Worm (Caenorhabditis elegans) whole organism, L4/young adult: Measurements from ENCODE around the gene srbc-14.

ENCODE experiments used
- W03F9.2 ChIP-seq: fragments of 150-350 bp; optimal IDR thresholded peaks from 2 replicates; lab custom pipeline; 2014; ENCODE audit warnings: missing biosample characterization, missing genetic modification characterization
- dao-5 ChIP-seq: sonication (generic microtip); optimal IDR thresholded peaks from 2 replicates; lab custom pipeline; 2016; ENCODE audit warnings: missing genotype, missing genetic modification characterization, moderate library complexity, missing compliant biosample characterization
- him-1 ChIP-seq: sonication (generic microtip); optimal IDR thresholded peaks from 2 replicates; lab custom pipeline; 2016; ENCODE audit warnings: missing genotype, missing genetic modification reagents, missing genetic modification characterization, missing compliant biosample characterization

The srbc-14 gene

ce11 chrV:17071578-17071977 is at the start of gene srbc-14:
TSS of gene srbc-14 (minus strand) at chrV:17071678.
- no peak for TF ChIP-seq him-1
- TF ChIP-seq dao-5 (tag; lab: Kevin White, UChicago), result no peak
- TF ChIP-seq W03F9.2 (tag; lab: Kevin White, UChicago), result no peak

- no peak for TF ChIP-seq dao-5 (tag; lab: Kevin White, UChicago)
- TF ChIP-seq him-1, result no peak
- TF ChIP-seq W03F9.2 (tag; lab: Kevin White, UChicago), result no peak
These were observed 36.8 kb upstream of the srbc-14 start, which contains the start of gene ZK218.11 for ce11 chrV:17108310-17108709. TSS of gene ZK218.11 (minus strand) at chrV:17108410.

DNA sequence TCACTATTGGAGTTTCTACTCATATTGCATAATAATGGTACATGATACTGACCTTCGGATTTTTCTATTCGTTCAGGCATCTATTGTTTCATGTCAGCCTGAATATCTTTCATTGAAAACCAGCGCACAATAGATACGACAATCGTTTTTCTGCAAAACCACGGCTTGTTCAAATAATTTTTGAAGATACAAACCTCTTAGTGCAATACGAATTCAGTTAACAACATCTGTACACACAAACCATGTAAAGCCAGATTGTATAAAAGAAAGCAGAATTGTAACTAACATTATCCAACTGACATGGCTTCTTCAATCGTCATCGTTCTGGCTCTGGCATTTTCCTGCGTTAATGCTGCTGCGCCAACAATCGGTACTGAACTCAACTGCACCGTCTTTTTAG is 34.0 kb upstream of the srbc-14 start, which contains the start of gene ZK218.7:
Gene ZK218.7, plus strand, starts transcription at position 301 of the 400 bp plus-strand sequence.
- TF ChIP-seq W03F9.2 (tag; lab: Kevin White, UChicago) (no peak), him-1 (no peak), dao-5 (tag; lab: Kevin White, UChicago) (no peak)

DNA sequence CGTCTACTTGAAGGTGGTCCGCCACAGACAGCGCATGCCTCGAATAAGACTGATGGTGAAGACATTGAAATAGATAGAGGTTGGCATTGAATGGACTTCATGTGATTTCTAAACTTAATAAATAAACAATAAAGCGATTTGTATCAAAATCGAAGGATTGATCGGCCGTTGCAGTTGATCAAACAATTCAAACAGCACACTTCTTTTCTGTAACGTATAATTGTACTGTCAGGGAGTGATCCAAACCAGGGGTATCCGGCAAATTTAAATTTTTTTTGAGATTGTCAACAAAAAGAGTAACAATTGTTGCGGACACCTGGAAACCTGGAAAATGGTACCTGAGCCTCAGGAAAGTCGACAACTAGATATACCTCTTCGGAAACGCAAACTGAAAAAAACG is 33.0 kb upstream of the srbc-14 start, which contains the start of gene nhr-248:
Gene nhr-248, minus strand, starts transcription at position 101 of the 400 bp plus-strand sequence.
- TF ChIP-seq W03F9.2 (tag; lab: Kevin White, UChicago) (no peak), dao-5 (tag; lab: Kevin White, UChicago) (no peak), him-1 (no peak)

ce11 chrV:17100829-17101228 is 29.4 kb upstream of the srbc-14 start, which contains the start of gene ZK218.5:
TSS of gene ZK218.5 (plus strand) at chrV:17101129.
- no peak for TF ChIP-seq him-1

ce11 chrV:17098669-17099068 is 27.2 kb upstream of the srbc-14 start, which contains the start of the genes ZK218.3 and ZK218.4:
TSS of gene ZK218.3 (minus strand) at chrV:17098769.
TSS of gene ZK218.4 (plus strand) at chrV:17098854.
- TF ChIP-seq W03F9.2 (tag; lab: Kevin White, UChicago), result no peak
- TF ChIP-seq dao-5 (tag; lab: Kevin White, UChicago), result no peak
- TF ChIP-seq him-1, result no peak

DNA sequence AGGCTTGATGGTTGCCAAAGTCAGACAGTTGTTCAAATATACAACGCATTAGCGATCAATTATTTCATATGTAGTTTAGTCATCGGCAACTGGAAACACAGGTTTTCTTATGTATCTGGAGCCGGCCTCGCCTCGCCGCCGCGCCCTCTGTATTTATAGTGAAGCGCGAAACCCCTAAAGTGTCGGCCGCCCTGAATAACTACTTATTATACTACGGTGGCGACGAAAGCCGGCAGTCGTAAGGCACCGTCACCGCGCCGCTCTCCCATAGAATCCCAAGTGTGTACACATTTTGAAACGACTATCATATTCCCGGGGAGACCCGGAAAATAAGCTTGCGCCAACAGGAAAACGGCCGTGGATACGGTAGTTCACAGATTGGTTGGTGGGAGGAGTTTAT is 23.1 kb upstream of the srbc-14 start:
- TF ChIP-seq him-1 (no peak), W03F9.2 (tag; lab: Kevin White, UChicago) (no peak), dao-5 (tag; lab: Kevin White, UChicago) (no peak)

DNA sequence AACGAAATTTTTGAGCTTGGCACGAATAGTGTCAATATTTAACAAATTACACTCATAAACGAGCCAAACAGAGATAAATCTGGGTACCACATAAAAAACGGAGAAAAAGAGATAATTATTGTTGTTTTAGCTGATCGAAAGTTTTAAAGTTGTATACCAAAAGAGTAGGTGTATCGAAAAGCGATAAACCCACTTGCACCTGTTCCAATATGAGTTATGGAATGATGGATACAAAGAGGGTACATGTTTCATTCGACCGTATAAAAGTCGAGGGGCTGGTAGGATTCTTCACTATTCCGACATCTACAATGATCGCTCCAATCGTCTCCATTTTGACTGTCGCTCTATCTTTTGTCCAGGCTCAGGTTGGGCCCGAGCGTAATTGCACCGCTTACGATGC is 20.8 kb upstream of the srbc-14 start, which contains the start of gene ZK218.1:
Gene ZK218.1, plus strand, starts transcription at position 301 of the 400 bp plus-strand sequence.
- TF ChIP-seq dao-5 (tag; lab: Kevin White, UChicago) (no peak), him-1 (no peak), W03F9.2 (tag; lab: Kevin White, UChicago) (no peak)

ce11 chrV:17089931-17090429 is 18.5 kb upstream of the srbc-14 start, which contains the start of gene srh-237:
TSS of gene srh-237 (plus strand) at chrV:17090379.
- TF ChIP-seq dao-5 (tag; lab: Kevin White, UChicago) (no peak), him-1 (no peak), W03F9.2 (tag; lab: Kevin White, UChicago) (no peak)

ce11 chrV:17089342-17089741 is 17.9 kb upstream of the srbc-14 start, which contains the start of gene T05E12.6:
TSS of gene T05E12.6 (minus strand) at chrV:17089442.
- TF ChIP-seq him-1, result no peak
- TF ChIP-seq dao-5 (tag; lab: Kevin White, UChicago), result no peak
- no peak for TF ChIP-seq W03F9.2 (tag; lab: Kevin White, UChicago)

DNA sequence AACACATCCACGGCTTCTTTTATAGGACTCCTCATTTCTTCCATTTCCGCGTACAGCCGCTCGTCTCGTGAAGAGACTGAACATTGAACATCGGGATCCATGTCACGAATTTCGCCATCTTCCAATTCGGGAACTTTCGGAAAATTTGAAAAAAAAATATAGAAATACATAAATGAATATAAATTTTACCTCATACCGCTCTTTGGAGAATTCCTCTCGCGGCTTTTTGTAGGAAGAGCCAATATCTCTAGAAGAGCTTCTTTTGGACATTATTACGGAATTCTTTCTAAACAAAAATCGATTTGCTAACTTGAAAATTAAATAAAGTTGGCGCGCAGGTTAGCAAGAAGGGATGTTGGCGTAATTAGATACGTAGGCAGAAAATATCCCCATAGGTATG is 11.2 kb upstream of the srbc-14 start, which contains the start of gene T05E12.9:
Gene T05E12.9, minus strand, starts transcription at position 101 of the 400 bp plus-strand sequence.
- TF ChIP-seq him-1 (no peak), W03F9.2 (tag; lab: Kevin White, UChicago) (no peak), dao-5 (tag; lab: Kevin White, UChicago) (no peak)

DNA sequence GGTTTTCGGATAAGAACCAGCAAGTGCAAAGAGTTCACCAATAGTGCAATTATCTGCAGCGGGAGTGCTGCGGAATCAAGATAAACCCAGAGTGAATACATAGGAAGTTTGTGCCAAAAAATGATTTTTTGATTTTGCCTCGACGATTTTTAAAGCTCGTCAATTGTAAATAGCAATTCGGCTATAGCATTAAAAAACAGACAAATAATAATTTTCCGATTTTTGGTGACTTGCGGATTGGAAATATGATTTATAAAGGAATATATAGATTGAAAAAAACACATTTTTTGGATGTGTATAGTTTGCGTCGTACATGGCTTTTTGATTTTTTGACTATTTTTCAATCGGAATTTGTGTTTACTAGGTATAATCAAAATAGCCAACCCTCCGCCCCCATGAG is 8.3 kb upstream of the srbc-14 start, which contains the start of gene srw-20:
Gene srw-20, minus strand, starts transcription at position 101 of the 400 bp plus-strand sequence.
- TF ChIP-seq him-1 (no peak), dao-5 (tag; lab: Kevin White, UChicago) (no peak), W03F9.2 (tag; lab: Kevin White, UChicago) (no peak)

DNA sequence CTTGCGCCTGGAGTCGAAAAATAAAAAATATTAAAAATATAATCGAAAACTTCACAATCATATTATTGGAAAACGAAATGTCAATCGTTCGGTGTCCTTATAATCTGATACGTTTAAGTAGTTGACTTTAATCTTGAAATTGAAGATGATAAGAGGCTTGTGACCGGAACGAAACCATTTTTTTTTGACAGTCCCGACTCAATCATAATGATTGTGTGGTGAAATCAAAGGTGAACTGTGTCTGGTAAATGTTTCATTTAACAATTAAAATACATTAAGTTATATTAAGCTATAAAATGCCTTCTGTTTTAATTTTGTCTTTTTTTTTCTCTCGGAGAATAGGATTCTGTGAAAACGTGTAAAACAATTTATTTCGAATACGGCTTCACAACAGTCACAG is 6.4 kb upstream of the srbc-14 start, which contains the start of gene T05E12.3:
Gene T05E12.3, minus strand, starts transcription at position 101 of the 400 bp plus-strand sequence.
- TF ChIP-seq him-1, result no peak
- TF ChIP-seq W03F9.2 (tag; lab: Kevin White, UChicago), result no peak
- TF ChIP-seq dao-5 (tag; lab: Kevin White, UChicago), result no peak

ce11 chrV:17075900-17076299 is 4.4 kb upstream of the srbc-14 start, which contains the start of gene str-125:
TSS of gene str-125 (minus strand) at chrV:17076000.
- TF ChIP-seq dao-5 (tag; lab: Kevin White, UChicago), result no peak
